Worm (Caenorhabditis elegans): Measurements from ENCODE around the gene F21D9.8.

- no peak for TF ChIP-seq nhr-11 (tag; optimal IDR thresholded peaks at IDR 0.05)
- TF ChIP-seq nhr-76 (tag; optimal IDR thresholded peaks at IDR 0.05): no peak
- TF ChIP-seq xbp-1 (tag; optimal IDR thresholded peaks at IDR 0.05): no peak
- TF ChIP-seq elt-3 (tag; optimal IDR thresholded peaks at IDR 0.05): no peak
- TF ChIP-seq nhr-77 (tag; optimal IDR thresholded peaks at IDR 0.05): no peak
- TF ChIP-seq irx-1 (tag; optimal IDR thresholded peaks at IDR 0.05): no peak
- TF ChIP-seq ces-1 (GFP tag; optimal IDR thresholded peaks at IDR 0.05): no peak
These were observed 6.1 kb upstream of the F21D9.8 start for ce11 chrV:19285921-19286320.
